Fruit fly (Drosophila melanogaster) whole organism, embryonic: ENCODE results near the gene CG45076.

ENCODE experiments used
- Aef1 ChIP-seq: fragments of 200-800 bp; sonication (Bioruptor generic); IDR thresholded peaks from 3 replicates; pipeline ENCODE4 v1.3.6; 2022; ENCODE audit warnings: missing biosample characterization, missing genetic modification characterization
- BEAF-32 ChIP-seq: fragments of 200-800 bp; sonication (Bioruptor generic); optimal IDR thresholded peaks from 3 replicates; lab custom pipeline; 2017; ENCODE audit warnings: missing biosample characterization, missing genetic modification characterization, mild to moderate bottlenecking, moderate library complexity, missing genetic modification reagents
- C15 ChIP-seq: fragments of 200-800 bp; sonication (Bioruptor generic); IDR thresholded peaks from 3 replicates; pipeline ENCODE4 v1.3.6; 2022; ENCODE audit warnings: missing biosample characterization, missing genetic modification characterization
- CG10267 ChIP-seq: fragments of 200-800 bp; sonication (Bioruptor generic); optimal IDR thresholded peaks from 2 replicates; lab custom pipeline; 2018; ENCODE audit warnings: missing biosample characterization, mild to moderate bottlenecking, missing genetic modification characterization, moderate library complexity
- CG11085 ChIP-seq: fragments of 200-800 bp; sonication (Bioruptor generic); IDR thresholded peaks from 2 replicates; pipeline ENCODE4 v1.3.6; 2022; ENCODE audit warnings: missing biosample characterization, missing genetic modification characterization
- CG11456 ChIP-seq: fragments of 200-800 bp; sonication (Bioruptor generic); IDR thresholded peaks from 3 replicates; pipeline ENCODE4 v1.3.6; 2022; ENCODE audit warnings: missing biosample characterization, missing genetic modification characterization
- CG12744 ChIP-seq: fragments of 200-800 bp; sonication (Bioruptor generic); optimal IDR thresholded peaks from 2 replicates; lab custom pipeline; 2016; ENCODE audit warnings: missing biosample characterization, missing genetic modification characterization
- CG13123 ChIP-seq: fragments of 200-800 bp; sonication (Bioruptor generic); optimal IDR thresholded peaks from 2 replicates; lab custom pipeline; 2016; ENCODE audit warnings: missing biosample characterization, missing genetic modification characterization
- CG13624 ChIP-seq: fragments of 200-800 bp; sonication (Bioruptor generic); optimal IDR thresholded peaks from 2 replicates; lab custom pipeline; 2016; ENCODE audit warnings: missing biosample characterization, missing genetic modification characterization
- CG14441 ChIP-seq: fragments of 200-800 bp; sonication (Bioruptor generic); IDR thresholded peaks from 2 replicates; pipeline ENCODE4 v1.3.6; 2022; ENCODE audit warnings: missing biosample characterization, missing genetic modification characterization
- CG16779 ChIP-seq: fragments of 200-800 bp; sonication (Bioruptor generic); IDR thresholded peaks from 2 replicates; pipeline ENCODE4 v1.3.6; 2022; ENCODE audit warnings: missing biosample characterization, missing genetic modification characterization
- CG17568 ChIP-seq: fragments of 200-800 bp; sonication (Bioruptor generic); optimal IDR thresholded peaks from 2 replicates; lab custom pipeline; 2018; ENCODE audit warnings: missing biosample characterization, mild to moderate bottlenecking, missing genetic modification characterization, moderate library complexity
- CG18476 ChIP-seq: fragments of 200-800 bp; sonication (Bioruptor generic); optimal IDR thresholded peaks from 2 replicates; lab custom pipeline; 2016; ENCODE audit warnings: missing biosample characterization, mild to moderate bottlenecking, missing genetic modification characterization
- CG18599 ChIP-seq: fragments of 200-800 bp; sonication (Bioruptor generic); optimal IDR thresholded peaks from 3 replicates; lab custom pipeline; 2017; ENCODE audit warnings: missing biosample characterization, missing genetic modification characterization, mild to moderate bottlenecking, moderate library complexity, missing genetic modification reagents
- CG34422 ChIP-seq: fragments of 200-800 bp; sonication (Bioruptor generic); IDR thresholded peaks from 3 replicates; pipeline ENCODE4 v1.3.6; 2022; ENCODE audit warnings: missing biosample characterization, missing genetic modification characterization
- CG3995 ChIP-seq: fragments of 200-800 bp; sonication (Bioruptor generic); optimal IDR thresholded peaks from 3 replicates; lab custom pipeline; 2016; ENCODE audit warnings: missing biosample characterization, missing genetic modification characterization
- CG4360 ChIP-seq: fragments of 200-800 bp; sonication (Bioruptor generic); IDR thresholded peaks from 2 replicates; pipeline ENCODE4 v1.3.6; 2022; ENCODE audit warnings: missing biosample characterization, missing genetic modification characterization
- CG4617 ChIP-seq: fragments of 200-800 bp; sonication (Bioruptor generic); optimal IDR thresholded peaks from 3 replicates; lab custom pipeline; 2016; ENCODE audit warnings: missing biosample characterization, missing genetic modification characterization, borderline replicate concordance
- CG6791 ChIP-seq: fragments of 200-800 bp; sonication (Bioruptor generic); IDR thresholded peaks from 3 replicates; pipeline ENCODE4 v1.3.6; 2022; ENCODE audit warnings: missing biosample characterization, missing genetic modification characterization; ENCODE audit not compliant: partially characterized antibody
- CG9797 ChIP-seq: fragments of 200-800 bp; sonication (Bioruptor generic); optimal IDR thresholded peaks from 3 replicates; lab custom pipeline; 2018; ENCODE audit warnings: missing biosample characterization, mild to moderate bottlenecking, missing genetic modification characterization
- D ChIP-seq, 2 experiments: fragments of 200-800 bp in 1 of 2; fragments of >200 bp in 1 of 2; sonication (Bioruptor generic) in 1 of 2; optimal IDR thresholded peaks; 2 replicates in 1 of 2; 3 replicates in 1 of 2; lab custom pipeline; 2017; ENCODE audit warnings: mild to moderate bottlenecking in 1 of 2, missing biosample characterization in 1 of 2, missing genetic modification characterization in 1 of 2, missing genetic modification reagents in 1 of 2
- Dbx ChIP-seq: fragments of 200-800 bp; sonication (Bioruptor generic); IDR thresholded peaks from 3 replicates; pipeline ENCODE4 v1.3.6; 2022; ENCODE audit warnings: missing biosample characterization, missing genetic modification characterization
- Dfd ChIP-seq, 2 experiments: fragments of >200 bp; optimal IDR thresholded peaks; 2 replicates each; lab custom pipeline; 2017; ENCODE audit warnings: missing biosample characterization in 2 of 2, missing genetic modification characterization in 2 of 2
- Dp ChIP-seq: fragments of 200-800 bp; sonication (Bioruptor generic); optimal IDR thresholded peaks from 2 replicates; lab custom pipeline; 2018; ENCODE audit warnings: missing biosample characterization, mild to moderate bottlenecking, missing genetic modification characterization, moderate library complexity
- E2f2 ChIP-seq: fragments of 200-800 bp; sonication (Bioruptor generic); IDR thresholded peaks from 2 replicates; pipeline ENCODE4 v1.3.6; 2022; ENCODE audit warnings: missing biosample characterization, missing genetic modification characterization
- Ets65A ChIP-seq: fragments of 200-800 bp; sonication (Bioruptor generic); peaks from one replicate; lab custom pipeline; 2016; ENCODE audit warnings: missing biosample characterization, missing genetic modification characterization
- H2.0 ChIP-seq: fragments of 200-800 bp; sonication (Bioruptor generic); IDR thresholded peaks from 2 replicates; pipeline ENCODE4 v1.3.6; 2022; ENCODE audit warnings: missing biosample characterization, missing genetic modification characterization
- MBD-R2 ChIP-seq: fragments of 200-800 bp; sonication (Bioruptor generic); IDR thresholded peaks from 2 replicates; pipeline ENCODE4 v1.3.6; 2022; ENCODE audit warnings: missing biosample characterization, missing genetic modification characterization
- MESR4 ChIP-seq: fragments of 200-800 bp; sonication (Bioruptor generic); optimal IDR thresholded peaks from 2 replicates; lab custom pipeline; 2018; ENCODE audit warnings: missing biosample characterization, mild to moderate bottlenecking, missing genetic modification characterization, moderate library complexity
- Med ChIP-seq: fragments of 200-800 bp; sonication (Bioruptor generic); peaks from one replicate; lab custom pipeline; 2016; ENCODE audit warnings: missing biosample characterization, missing genetic modification characterization, mild to moderate bottlenecking, inconsistent platforms, moderate library complexity
- Rfx ChIP-seq: fragments of 200-800 bp; sonication (Bioruptor generic); IDR thresholded peaks from 2 replicates; pipeline ENCODE4 v1.3.6; 2022; ENCODE audit warnings: missing biosample characterization, missing genetic modification characterization
- Xbp1 ChIP-seq: fragments of 200-800 bp; sonication (Bioruptor generic); optimal IDR thresholded peaks from 3 replicates; lab custom pipeline; 2016; ENCODE audit warnings: missing biosample characterization, mild to moderate bottlenecking, missing genetic modification characterization
- Xrp1 ChIP-seq: fragments of 200-800 bp; sonication (Bioruptor generic); IDR thresholded peaks from 2 replicates; pipeline ENCODE4 v1.3.6; 2022; ENCODE audit warnings: missing biosample characterization, missing genetic modification characterization
- al ChIP-seq: fragments of 200-800 bp; sonication (Bioruptor generic); IDR thresholded peaks from 2 replicates; pipeline ENCODE4 v1.3.6; 2022; ENCODE audit warnings: missing biosample characterization, missing genetic modification characterization
- dysf ChIP-seq: fragments of 200-800 bp; sonication (Bioruptor generic); IDR thresholded peaks from 3 replicates; pipeline ENCODE4 v1.3.6; 2022; ENCODE audit warnings: missing biosample characterization, missing genetic modification characterization
- gfzf ChIP-seq: fragments of 200-800 bp; sonication (Bioruptor generic); optimal IDR thresholded peaks from 2 replicates; lab custom pipeline; 2016; ENCODE audit warnings: missing biosample characterization, mild to moderate bottlenecking, missing genetic modification characterization, moderate library complexity
- grau ChIP-seq: fragments of 200-800 bp; optimal IDR thresholded peaks from 3 replicates; lab custom pipeline; 2019; ENCODE audit warnings: missing biosample characterization, mild to moderate bottlenecking, missing genetic modification characterization, moderate library complexity
- gt ChIP-seq: fragments of 200-800 bp; sonication (Bioruptor generic); IDR thresholded peaks from 2 replicates; pipeline ENCODE4 v1.3.6; 2022; ENCODE audit warnings: missing biosample characterization, missing genetic modification characterization
- hkb ChIP-seq, 2 experiments: fragments of 200-800 bp in 1 of 2; fragments of >200 bp in 1 of 2; sonication (Bioruptor generic) in 1 of 2; IDR thresholded peaks in 1 of 2; optimal IDR thresholded peaks in 1 of 2; 2 replicates each; pipeline versions ENCODE4 v1.3.6 to Lab custom; 2017 to 2022; ENCODE audit warnings: missing biosample characterization in 1 of 2, missing genetic modification characterization in 1 of 2
- lilli ChIP-seq: fragments of 200-800 bp; sonication (Bioruptor generic); optimal IDR thresholded peaks from 3 replicates; lab custom pipeline; 2016; ENCODE audit warnings: missing biosample characterization, missing genetic modification characterization
- pan ChIP-seq, 4 experiments: fragments of >200 bp in 3 of 4; fragments of 200-800 bp in 1 of 4; sonication (Bioruptor generic) in 1 of 4; optimal IDR thresholded peaks in 3 of 4; IDR thresholded peaks in 1 of 4; 2 replicates each; pipeline versions ENCODE4 v1.3.6 to Lab custom; 2017 to 2022; ENCODE audit warnings: missing biosample characterization in 2 of 4, missing genetic modification characterization in 2 of 4, mixed read lengths in 1 of 4
- pzg ChIP-seq: fragments of 200-800 bp; sonication (Bioruptor generic); optimal IDR thresholded peaks from 3 replicates; lab custom pipeline; 2018; ENCODE audit warnings: missing biosample characterization, mild to moderate bottlenecking, missing genetic modification characterization, moderate library complexity
- row ChIP-seq: fragments of 200-800 bp; sonication (Bioruptor generic); IDR thresholded peaks from 3 replicates; pipeline ENCODE4 v1.3.6; 2022; ENCODE audit warnings: missing biosample characterization, missing genetic modification characterization
- stc ChIP-seq: fragments of 200-800 bp; sonication (Bioruptor generic); IDR thresholded peaks from 2 replicates; pipeline ENCODE4 v1.3.6; 2022; ENCODE audit warnings: missing biosample characterization, missing genetic modification characterization
- trem ChIP-seq: fragments of 200-800 bp; optimal IDR thresholded peaks from 3 replicates; lab custom pipeline; 2019; ENCODE audit warnings: missing biosample characterization, mild to moderate bottlenecking, missing genetic modification characterization, moderate library complexity
- ttk ChIP-seq: fragments of 200-800 bp; sonication (Bioruptor generic); IDR thresholded peaks from 2 replicates; pipeline ENCODE4 v2.1.2; 2022; ENCODE audit warnings: missing biosample characterization, missing genetic modification characterization

CG45076 gene

dm6 chr3R:10775246-10775645, 1.9 kb downstream of the CG45076 start (continued):
- TF ChIP-seq CG14441 (GFP tag; lab: Robert Waterston, UW) = 0 out of 2 replicates have a peak, but pooled peaks have one; percentile 19

- 0 out of 3 replicates have a peak, but pooled peaks have one; percentile 13 for TF ChIP-seq Dbx (GFP tag; lab: Robert Waterston, UW)
- TF ChIP-seq pzg (GFP tag; lab: Kevin White, UChicago) = peak; percentile 50
- peak; percentile 16 for TF ChIP-seq BEAF-32 (GFP tag; lab: Kevin White, UChicago)
- no peak for TF ChIP-seq hkb (optimal IDR thresholded peaks at IDR 0.05; lab: Kevin White, UChicago)
- no peak for TF ChIP-seq hkb (GFP tag; IDR thresholded peaks at IDR 0.05; lab: Robert Waterston, UW)
- TF ChIP-seq ttk (GFP tag; lab: Robert Waterston, UW) = no peak
- TF ChIP-seq CG6791 (GFP tag; lab: Robert Waterston, UW) = no peak
- TF ChIP-seq CG9797 = peak; percentile 62
- TF ChIP-seq gfzf = peak; percentile 85
- peak; percentile 90 for TF ChIP-seq E2f2 (GFP tag; lab: Robert Waterston, UW)
- no peak for TF ChIP-seq CG3995 (GFP tag; lab: Kevin White, UChicago)
- no peak for TF ChIP-seq CG13123 (GFP tag; lab: Kevin White, UChicago)
- peak; percentile 87 for TF ChIP-seq Dp (GFP tag; lab: Kevin White, UChicago)
- TF ChIP-seq CG4360 (GFP tag; lab: Robert Waterston, UW) = peak; percentile 97
- peak; percentile 62 for TF ChIP-seq MESR4 (GFP tag; lab: Kevin White, UChicago)
- TF ChIP-seq trem (tag; lab: Kevin White, UChicago) = peak; percentile 22
- peak; percentile 62 for TF ChIP-seq CG4617 (GFP tag; lab: Kevin White, UChicago)
- TF ChIP-seq CG18599 (GFP tag; lab: Kevin White, UChicago) = no peak
- no peak for TF ChIP-seq stc (GFP tag; lab: Robert Waterston, UW)
- peak; percentile 67 for TF ChIP-seq MBD-R2 (GFP tag; lab: Robert Waterston, UW)
- TF ChIP-seq CG10267 = peak; percentile 7
Measured at dm6 chr3R:10767526-10767925, 9.6 kb downstream of the CG45076 start, which contains the start of gene TfIIFbeta. Gene TfIIFbeta, minus strand, starts transcription at chr3R:10767804.

- TF ChIP-seq grau (tag; lab: Kevin White, UChicago) = peak; percentile 68
- 0 out of 3 replicates have a peak, but pooled peaks have one; percentile 13 for TF ChIP-seq CG11456 (GFP tag; lab: Robert Waterston, UW)
- peak; percentile 85 for TF ChIP-seq Med (GFP tag; lab: Kevin White, UChicago)
- TF ChIP-seq C15 (GFP tag; lab: Robert Waterston, UW) = 0 out of 3 replicates have a peak, but pooled peaks have one; percentile 12
- TF ChIP-seq hkb (optimal IDR thresholded peaks at IDR 0.05; lab: Kevin White, UChicago) = no peak
- TF ChIP-seq hkb (GFP tag; IDR thresholded peaks at IDR 0.05; lab: Robert Waterston, UW) = peak; percentile 51; the same call in 1 of the 2 replicates
- peak; percentile 50 for TF ChIP-seq Ets65A (GFP tag; lab: Kevin White, UChicago)
- TF ChIP-seq al (GFP tag; lab: Robert Waterston, UW) = peak; percentile 23; the same call in 1 of the 2 replicates
- peak; percentile 25; the same call in 1 of the 3 replicates for TF ChIP-seq dysf
- TF ChIP-seq CG11085 (GFP tag; lab: Robert Waterston, UW) = no peak
- no peak for TF ChIP-seq pan (optimal IDR thresholded peaks at IDR 0.05; lab: Kevin White, UChicago)
- peak in 1 of 2 experiments; percentile 29 for TF ChIP-seq pan (GFP tag; optimal IDR thresholded peaks at IDR 0.05 in 1 of 2, IDR thresholded peaks at IDR 0.05 in 1 of 2)
- peak; percentile 24 for TF ChIP-seq Xbp1 (GFP tag; lab: Kevin White, UChicago)
- peak; percentile 35 for TF ChIP-seq CG13624
- no peak for TF ChIP-seq CG17568
- peak; percentile 53 for TF ChIP-seq Rfx
- TF ChIP-seq CG34422 (GFP tag; lab: Robert Waterston, UW) = peak; percentile 41; the same call in 1 of the 3 replicates
- peak; percentile 33 for TF ChIP-seq lilli (GFP tag; lab: Kevin White, UChicago)
- TF ChIP-seq CG12744 = no peak
- TF ChIP-seq Xrp1 (GFP tag; lab: Robert Waterston, UW) = peak; percentile 8; the same call in 1 of the 2 replicates
- peak; percentile 19; the same call in 1 of the 3 replicates for TF ChIP-seq Aef1
- TF ChIP-seq Dfd (GFP tag; optimal IDR thresholded peaks at IDR 0.05; lab: Kevin White, UChicago) = no peak
- no peak for TF ChIP-seq gt (GFP tag; lab: Robert Waterston, UW)
- peak; percentile 46 for TF ChIP-seq row (GFP tag; lab: Robert Waterston, UW)
- TF ChIP-seq H2.0 (GFP tag; lab: Robert Waterston, UW) = 0 out of 2 replicates have a peak, but pooled peaks have one; percentile 15
- TF ChIP-seq CG18476 (GFP tag; lab: Kevin White, UChicago) = no peak
- TF ChIP-seq CG16779 (GFP tag; lab: Robert Waterston, UW) = 0 out of 2 replicates have a peak, but pooled peaks have one; percentile 3
- TF ChIP-seq D (optimal IDR thresholded peaks at IDR 0.05; lab: Kevin White, UChicago) = no peak
- TF ChIP-seq D (GFP tag; optimal IDR thresholded peaks at IDR 0.05; lab: Kevin White, UChicago) = peak; percentile 16
Measured at dm6 chr3R:10761980-10762379, 15.2 kb downstream of the CG45076 start.
